Worm (Caenorhabditis elegans) whole organism, mixed stage, embryonic: ENCODE results near the gene F09F9.3.

Source experiments
- M03D4.4 ChIP-seq: sonication (generic microtip); optimal IDR thresholded peaks from 2 replicates; lab custom pipeline; 2017; ENCODE audit warnings: mild to moderate bottlenecking, missing genetic modification characterization, missing compliant biosample characterization
- blmp-1 ChIP-seq: fragments of 150-350 bp; optimal IDR thresholded peaks from 2 replicates; lab custom pipeline; 2014; ENCODE audit warnings: missing biosample characterization, missing genetic modification characterization
- ceh-39 ChIP-seq: fragments of 150-350 bp; optimal IDR thresholded peaks from 2 replicates; lab custom pipeline; 2014; ENCODE audit warnings: missing biosample characterization, missing genetic modification characterization
- ceh-43 ChIP-seq: fragments of 200-800 bp; sonication (Bioruptor generic); optimal IDR thresholded peaks from 2 replicates; lab custom pipeline; 2018; ENCODE audit warnings: mild to moderate bottlenecking, missing genetic modification characterization, moderate library complexity, missing compliant biosample characterization
- ceh-83 ChIP-seq: fragments of 200-800 bp; sonication (Bioruptor generic); optimal IDR thresholded peaks from 2 replicates; lab custom pipeline; 2018; ENCODE audit warnings: mild to moderate bottlenecking, missing genetic modification characterization, missing compliant biosample characterization
- ces-1 ChIP-seq: fragments of 150-350 bp; optimal IDR thresholded peaks from 2 replicates; lab custom pipeline; 2014; ENCODE audit warnings: missing biosample characterization, missing genetic modification reagents, missing genetic modification characterization
- cnd-1 ChIP-seq: fragments of 200-800 bp; sonication (Bioruptor generic); optimal IDR thresholded peaks from 2 replicates; lab custom pipeline; 2018; ENCODE audit warnings: mild to moderate bottlenecking, missing genetic modification characterization, missing compliant biosample characterization
- drap-1 ChIP-seq: fragments of 200-800 bp; sonication (Bioruptor generic); optimal IDR thresholded peaks from 3 replicates; lab custom pipeline; 2018; ENCODE audit warnings: mild to moderate bottlenecking, missing genetic modification characterization, missing compliant biosample characterization
- elt-1 ChIP-seq: sonication (generic microtip); optimal IDR thresholded peaks from 2 replicates; lab custom pipeline; 2017; ENCODE audit warnings: missing genetic modification characterization, mild to moderate bottlenecking, missing compliant biosample characterization, antibody characterized with exemption, moderate library complexity, borderline replicate concordance; ENCODE audit not compliant: insufficient read depth
- elt-3 ChIP-seq: fragments of 150-350 bp; optimal IDR thresholded peaks from 2 replicates; lab custom pipeline; 2014; ENCODE audit warnings: missing biosample characterization, missing genetic modification characterization
- flh-1 ChIP-seq: fragments of 200-800 bp; sonication (Bioruptor generic); optimal IDR thresholded peaks from 2 replicates; lab custom pipeline; 2018; ENCODE audit warnings: mild to moderate bottlenecking, missing genetic modification characterization, moderate library complexity, missing compliant biosample characterization
- hlh-1 ChIP-seq: fragments of 150-350 bp; optimal IDR thresholded peaks from 2 replicates; lab custom pipeline; 2014; ENCODE audit warnings: missing biosample characterization, missing genetic modification reagents, missing genetic modification characterization
- lin-13 ChIP-seq: fragments of 150-350 bp; optimal IDR thresholded peaks from 2 replicates; lab custom pipeline; 2014; ENCODE audit warnings: missing biosample characterization, missing genetic modification characterization
- lin-32 ChIP-seq: fragments of 200-800 bp; sonication (Bioruptor generic); optimal IDR thresholded peaks from 2 replicates; lab custom pipeline; 2018; ENCODE audit warnings: mild to moderate bottlenecking, missing genetic modification characterization, missing compliant biosample characterization
- lsy-2 ChIP-seq: fragments of 150-350 bp; optimal IDR thresholded peaks from 2 replicates; lab custom pipeline; 2014; ENCODE audit warnings: missing biosample characterization, missing genetic modification characterization
- mep-1 ChIP-seq: fragments of 150-350 bp; optimal IDR thresholded peaks from 2 replicates; lab custom pipeline; 2017; ENCODE audit warnings: missing biosample characterization, missing genetic modification reagents, missing genetic modification characterization, inconsistent platforms
- mls-2 ChIP-seq: sonication (generic microtip); optimal IDR thresholded peaks from 2 replicates; lab custom pipeline; 2016; ENCODE audit warnings: mild to moderate bottlenecking, missing genetic modification characterization, moderate library complexity, missing compliant biosample characterization
- nhr-12 ChIP-seq: fragments of 150-350 bp; optimal IDR thresholded peaks from 2 replicates; lab custom pipeline; 2014; ENCODE audit warnings: missing biosample characterization, missing genetic modification characterization
- nhr-2 ChIP-seq: fragments of 150-350 bp; optimal IDR thresholded peaks from 2 replicates; lab custom pipeline; 2014; ENCODE audit warnings: missing biosample characterization, missing genetic modification characterization
- nhr-237 ChIP-seq: fragments of 150-350 bp; optimal IDR thresholded peaks from 2 replicates; lab custom pipeline; 2014; ENCODE audit warnings: missing biosample characterization, missing genetic modification characterization
- nhr-28 ChIP-seq: fragments of 150-350 bp; optimal IDR thresholded peaks from 2 replicates; lab custom pipeline; 2014; ENCODE audit warnings: missing biosample characterization, missing genetic modification characterization
- nhr-76 ChIP-seq: sonication (generic microtip); optimal IDR thresholded peaks from 2 replicates; lab custom pipeline; 2017; ENCODE audit warnings: missing biosample characterization, missing genetic modification characterization
- sem-2 ChIP-seq: fragments of 200-800 bp; sonication (Bioruptor generic); optimal IDR thresholded peaks from 2 replicates; lab custom pipeline; 2018; ENCODE audit warnings: mild to moderate bottlenecking, missing genetic modification characterization, missing compliant biosample characterization
- tbx-8 ChIP-seq: fragments of 200-800 bp; sonication (Bioruptor generic); optimal IDR thresholded peaks from 2 replicates; lab custom pipeline; 2018; ENCODE audit warnings: mild to moderate bottlenecking, missing genetic modification characterization, moderate library complexity, missing compliant biosample characterization
- unc-39 ChIP-seq: fragments of 150-350 bp; optimal IDR thresholded peaks from 2 replicates; lab custom pipeline; 2014; ENCODE audit warnings: missing biosample characterization, missing genetic modification characterization
- unc-62 ChIP-seq: fragments of 150-350 bp; optimal IDR thresholded peaks from 2 replicates; lab custom pipeline; 2014; ENCODE audit warnings: missing biosample characterization, missing genetic modification reagents, missing genetic modification characterization
- ztf-11 ChIP-seq: fragments of 150-350 bp; optimal IDR thresholded peaks from 2 replicates; lab custom pipeline; 2014; ENCODE audit warnings: missing biosample characterization, missing genetic modification characterization

The F09F9.3 gene

DNA sequence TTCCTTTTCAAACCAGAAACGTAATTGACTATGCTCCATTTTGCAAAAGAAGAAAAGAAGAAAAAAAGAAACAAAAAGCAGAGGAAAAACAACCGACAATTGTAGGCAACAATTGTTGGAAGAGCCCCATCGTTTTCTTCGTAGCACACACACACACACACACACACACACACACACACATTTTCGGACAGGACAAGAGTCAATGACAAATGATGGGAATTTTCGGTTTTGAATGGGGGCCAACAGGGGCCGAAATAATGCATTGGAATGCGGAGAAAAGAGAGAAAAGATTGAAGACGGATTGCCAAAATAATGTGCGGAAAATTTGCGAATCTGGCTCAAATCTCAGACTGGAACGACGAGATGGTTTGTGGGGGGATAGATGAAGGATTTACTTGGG is 33.9 kb upstream of the F09F9.3 start:
- TF ChIP-seq hlh-1 (tag; lab: Kevin White, UChicago) (peak; percentile 2), flh-1 (no peak)

DNA sequence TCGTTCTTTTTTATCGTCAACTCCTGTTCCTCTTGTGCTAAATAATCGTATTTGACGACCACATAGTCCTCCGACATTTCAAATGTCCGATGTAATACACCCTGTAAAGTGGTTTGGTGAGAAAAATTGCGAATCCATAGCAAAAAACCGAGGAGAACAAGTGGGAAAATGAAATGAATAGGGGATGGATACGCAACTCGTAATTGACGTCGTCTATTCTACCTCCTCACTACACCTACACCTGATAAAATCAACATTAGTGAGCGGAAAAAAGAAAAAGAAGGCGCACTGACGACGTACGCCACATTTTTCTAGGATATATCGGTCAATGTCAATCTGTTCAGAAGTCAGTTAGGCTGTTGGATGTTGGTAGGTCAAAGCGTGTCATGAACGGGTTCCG is 32.5 kb upstream of the F09F9.3 start, which contains the start of gene nck-1:
nck-1 (minus strand) TSS at position 101 of the 400 bp plus-strand sequence.
- no peak for TF ChIP-seq elt-3 (tag; lab: Kevin White, UChicago)
- TF ChIP-seq blmp-1 (tag; lab: Kevin White, UChicago), result no peak
- no peak for TF ChIP-seq lsy-2 (tag; lab: Kevin White, UChicago)
- TF ChIP-seq unc-39 (tag; lab: Kevin White, UChicago), result no peak
- no peak for TF ChIP-seq nhr-237 (tag; lab: Kevin White, UChicago)
- no peak for TF ChIP-seq ceh-39 (tag; lab: Kevin White, UChicago)
- TF ChIP-seq flh-1, result no peak
- no peak for TF ChIP-seq nhr-2 (tag; lab: Kevin White, UChicago)
- TF ChIP-seq elt-1 (tag; lab: Kevin White, UChicago), result no peak
- TF ChIP-seq drap-1, result no peak
- no peak for TF ChIP-seq lin-32 (GFP tag; lab: Kevin White, UChicago)
- no peak for TF ChIP-seq lin-13 (tag; lab: Kevin White, UChicago)
- TF ChIP-seq sem-2 (GFP tag; lab: Kevin White, UChicago), result no peak
- no peak for TF ChIP-seq unc-62

DNA sequence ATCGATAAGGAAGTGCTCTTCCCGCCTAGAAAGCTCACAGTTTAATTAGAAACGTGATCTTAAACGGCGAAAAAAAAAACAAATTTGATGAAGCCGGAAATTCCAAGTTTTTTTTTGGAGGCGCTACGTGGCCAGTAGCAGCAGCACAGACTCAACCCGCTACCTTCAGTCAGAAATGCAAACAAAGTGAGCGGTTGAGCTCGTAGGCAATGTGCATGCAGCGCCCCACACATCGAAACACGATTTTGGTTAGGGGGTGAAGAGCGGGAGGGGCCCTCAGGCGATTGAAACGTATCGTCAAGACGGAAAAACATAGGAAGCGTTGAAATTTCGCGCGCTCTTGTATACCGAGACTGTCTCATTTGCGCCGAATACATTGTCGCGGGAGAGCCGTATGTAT is 30.4 kb upstream of the F09F9.3 start:
- TF ChIP-seq unc-62, result no peak
- no peak for TF ChIP-seq M03D4.4 (tag; lab: Kevin White, UChicago)
- no peak for TF ChIP-seq ceh-39 (tag; lab: Kevin White, UChicago)
- TF ChIP-seq drap-1, result peak; percentile 17

DNA sequence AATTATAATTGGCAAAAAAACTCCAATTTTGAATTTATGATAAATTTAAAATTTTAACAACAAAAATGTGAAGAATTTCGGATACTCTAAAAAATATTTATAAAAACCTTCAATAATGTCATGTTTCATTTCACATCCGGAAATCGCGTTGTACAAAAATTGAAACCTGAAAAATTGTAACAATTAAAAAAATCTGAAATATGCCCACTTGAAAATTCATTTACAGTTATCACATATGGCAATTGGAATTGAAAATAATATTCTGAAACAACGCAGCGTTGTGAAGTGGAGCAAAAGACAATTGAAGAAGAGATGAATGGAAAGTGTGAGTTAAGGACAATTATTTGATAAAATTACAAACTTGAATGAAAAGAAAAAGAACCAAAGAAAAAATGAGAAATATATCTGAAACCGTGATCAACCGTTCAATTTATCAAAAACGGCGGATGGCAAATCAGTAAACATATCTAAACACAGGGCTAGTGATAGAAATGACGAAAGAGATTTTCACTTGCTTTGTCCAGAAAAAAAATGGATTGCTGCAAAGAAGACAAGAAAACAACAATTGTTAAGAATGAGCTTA is 27.7 kb upstream of the F09F9.3 start:
- TF ChIP-seq mep-1 (tag; lab: Kevin White, UChicago) (no peak), nhr-76 (tag; lab: Kevin White, UChicago) (no peak), ztf-11 (no peak), sem-2 (GFP tag; lab: Kevin White, UChicago) (no peak), nhr-12 (tag; lab: Kevin White, UChicago) (no peak), elt-3 (tag; lab: Kevin White, UChicago) (no peak), cnd-1 (tag; lab: Kevin White, UChicago) (no peak), mls-2 (no peak), tbx-8 (GFP tag; lab: Kevin White, UChicago) (no peak), ceh-43 (GFP tag; lab: Kevin White, UChicago) (no peak), hlh-1 (tag; lab: Kevin White, UChicago) (no peak), unc-62 (no peak), nhr-28 (no peak), ceh-83 (GFP tag; lab: Kevin White, UChicago) (no peak), nhr-237 (tag; lab: Kevin White, UChicago) (no peak)

DNA sequence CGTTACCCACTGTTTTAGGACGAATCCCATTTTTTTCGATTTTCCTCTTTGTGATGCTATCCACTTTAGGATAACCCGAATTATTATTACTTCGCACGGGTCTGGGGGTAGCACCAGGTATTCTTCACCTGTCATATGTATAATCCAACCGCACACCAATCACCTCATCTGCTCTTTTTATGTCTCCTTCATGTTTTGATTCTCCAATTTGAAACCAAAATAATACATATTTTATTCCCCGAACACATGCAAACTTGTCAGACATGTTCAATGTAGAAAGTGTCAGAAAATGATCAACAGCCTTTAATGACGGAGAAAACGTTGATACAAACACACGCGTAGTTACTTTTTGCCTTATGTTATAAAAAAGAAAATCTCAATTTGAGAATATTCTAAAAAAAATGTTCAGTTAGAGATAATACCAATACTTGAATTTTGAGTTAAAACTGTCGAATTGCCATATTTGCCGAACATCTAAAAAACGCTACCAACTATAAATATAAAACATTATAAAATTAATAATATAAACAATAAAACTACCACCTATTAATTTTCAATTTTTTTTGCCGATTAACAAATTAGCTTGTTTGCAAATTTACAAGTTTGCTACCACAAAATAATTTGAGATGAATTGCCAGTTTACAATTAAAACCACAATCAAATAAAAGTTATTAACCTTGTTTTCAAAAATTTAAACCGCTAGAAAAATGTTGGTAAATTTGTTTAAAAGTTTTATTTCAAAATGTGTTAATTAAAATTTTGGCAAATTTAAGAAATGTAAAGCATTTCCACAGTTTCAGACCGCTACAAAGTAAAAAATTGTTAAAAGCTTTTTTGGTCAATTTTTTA is 27.0 kb upstream of the F09F9.3 start:
- TF ChIP-seq cnd-1 (tag; lab: Kevin White, UChicago) (no peak), ces-1 (GFP tag; lab: Kevin White, UChicago) (peak; percentile 18)

DNA sequence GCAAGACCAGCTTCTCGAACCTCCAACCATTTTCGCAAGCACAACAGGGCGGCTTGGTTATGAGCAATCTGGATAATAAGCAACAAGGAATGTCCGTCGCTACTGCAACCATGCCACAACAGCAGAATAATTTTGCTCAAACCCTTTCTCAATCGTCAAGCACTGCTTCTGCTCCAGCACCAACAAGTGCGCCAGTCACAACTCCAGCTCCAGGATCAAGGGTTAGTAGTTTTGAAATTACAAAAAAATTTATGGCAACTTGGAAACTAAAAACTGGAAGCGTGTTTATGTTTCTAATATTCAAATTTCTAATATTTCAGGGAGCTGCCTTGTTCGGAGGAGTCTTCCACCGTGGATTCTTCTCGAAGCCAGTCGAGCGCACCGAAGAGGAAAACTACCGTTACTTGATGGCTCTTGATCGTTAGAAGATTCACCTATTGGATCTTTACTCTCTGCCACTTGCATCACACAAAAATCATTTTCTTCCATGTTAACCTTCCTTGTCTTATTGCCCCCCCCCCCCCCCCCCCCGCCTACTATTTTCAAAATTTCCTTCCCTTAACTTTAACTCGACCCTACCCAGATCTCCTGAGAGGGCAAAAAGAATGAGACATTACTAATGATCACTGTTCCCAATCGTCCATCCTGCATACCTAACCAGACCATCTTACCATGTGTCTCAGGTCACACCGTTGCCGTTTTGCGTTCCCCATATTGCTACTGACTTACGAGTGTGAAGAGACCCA is 26.1 kb upstream of the F09F9.3 start:
- TF ChIP-seq M03D4.4 (tag; lab: Kevin White, UChicago) (peak; percentile 12), nhr-12 (tag; lab: Kevin White, UChicago) (no peak)
